Worm (Caenorhabditis elegans): ENCODE data around the gene srh-83.

The srh-83 gene

DNA sequence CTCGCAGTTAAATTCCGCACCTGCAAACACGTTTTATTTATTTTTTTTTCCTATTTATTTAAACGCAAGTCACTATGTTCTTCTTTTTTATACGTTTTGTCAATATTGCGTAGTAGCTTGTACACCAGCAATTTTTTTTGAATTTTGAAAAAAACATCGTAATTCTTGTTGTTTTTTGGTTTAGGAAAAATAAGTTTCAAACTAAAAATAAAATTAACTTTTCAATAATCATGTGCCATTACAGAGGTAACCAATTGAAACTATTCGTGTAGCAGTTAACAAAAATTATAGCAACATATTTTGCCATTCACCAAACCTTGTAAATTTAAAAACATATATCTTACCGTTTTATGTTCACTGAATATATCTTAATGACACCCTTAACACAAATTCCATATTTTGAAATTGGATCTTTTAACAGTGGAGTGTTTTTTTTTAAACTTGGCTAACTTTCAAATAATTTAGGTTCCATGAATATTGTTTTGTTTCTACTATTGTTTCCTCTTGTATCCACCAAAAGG, 41.1 kb upstream of the srh-83 start, which contains the start of gene lmd-5:
Gene lmd-5 (plus strand): TSS at position 471 of the 521 bp plus-strand sequence.
- TF ChIP-seq chd-7 (tag; optimal IDR thresholded peaks at IDR 0.05), result no peak
- TF ChIP-seq mcd-1 (GFP tag; IDR thresholded peaks at IDR 0.05), result no peak
- no peak for TF ChIP-seq K11D2.4 (GFP tag; IDR thresholded peaks at IDR 0.05)
- TF ChIP-seq nfyb-1 (GFP tag; IDR thresholded peaks at IDR 0.05), result no peak
- no peak for TF ChIP-seq D2030.7 (GFP tag; IDR thresholded peaks at IDR 0.05)
- no peak for TF ChIP-seq snpc-3.4 (tag; optimal IDR thresholded peaks at IDR 0.05)

- no peak for TF ChIP-seq die-1 (tag; optimal IDR thresholded peaks at IDR 0.05)
- no peak for TF ChIP-seq K12H6.12 (tag; optimal IDR thresholded peaks at IDR 0.05)
- TF ChIP-seq ama-1 (optimal IDR thresholded peaks at IDR 0.05), result no peak
- TF ChIP-seq ama-1 (GFP tag; optimal IDR thresholded peaks at IDR 0.05), result no peak
- no peak for TF ChIP-seq madf-8 (GFP tag; conservative IDR thresholded peaks at IDR 0.05)
- TF ChIP-seq cebp-2 (GFP tag; IDR thresholded peaks at IDR 0.05), result no peak
- no peak for TF ChIP-seq F57A8.1 (GFP tag; optimal IDR thresholded peaks at IDR 0.05)
- TF ChIP-seq nhr-120 (GFP tag; IDR thresholded peaks at IDR 0.05), result no peak
- TF ChIP-seq egl-44 (GFP tag; IDR thresholded peaks at IDR 0.05), result no peak
- no peak for TF ChIP-seq Y79H2A.3 (GFP tag; conservative IDR thresholded peaks at IDR 0.05)
- TF ChIP-seq hlh-26 (GFP tag; conservative IDR thresholded peaks at IDR 0.05), result no peak
- no peak for TF ChIP-seq hsf-1 (GFP tag; IDR thresholded peaks at IDR 0.05)
Observed at ce11 chrV:7123979-7124378, 40.3 kb upstream of the srh-83 start.

DNA sequence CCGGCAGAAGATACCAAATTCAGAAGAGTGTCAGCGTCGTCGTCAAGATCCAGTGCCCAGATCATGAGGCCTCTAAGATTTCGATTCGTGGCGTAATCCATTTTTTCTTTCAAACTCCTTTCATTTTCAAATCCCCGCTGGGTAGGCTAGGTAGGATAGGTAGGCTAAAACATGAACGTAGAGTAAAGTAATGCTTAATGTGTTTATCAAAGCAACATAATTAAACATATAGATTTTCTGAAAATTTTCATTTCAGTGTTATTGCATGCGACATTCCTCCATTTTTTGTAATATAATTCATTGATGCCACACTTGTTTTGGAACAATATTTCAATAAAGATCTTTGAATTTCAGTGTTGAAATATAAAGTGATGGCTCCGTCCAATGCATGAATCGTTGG, 34.9 kb upstream of the srh-83 start, which contains the start of gene T01C4.8:
Gene T01C4.8 (minus strand): TSS at position 101 of the 400 bp plus-strand sequence.
- TF ChIP-seq unc-130 (GFP tag; optimal IDR thresholded peaks at IDR 0.05) (no peak), nhr-80 (tag; optimal IDR thresholded peaks at IDR 0.05) (no peak), ztf-18 (tag; optimal IDR thresholded peaks at IDR 0.05) (no peak), atf-7 (tag; optimal IDR thresholded peaks at IDR 0.05) (no peak), nfyb-1 (GFP tag; IDR thresholded peaks at IDR 0.05) (no peak), mel-28 (tag; optimal IDR thresholded peaks at IDR 0.05; ENCODE audit: borderline replicate concordance) (no peak), ekl-4 (GFP tag; IDR thresholded peaks at IDR 0.05) (no peak), T26A5.8 (tag; optimal IDR thresholded peaks at IDR 0.05) (no peak)

ce11 chrV:7130974-7131373, 33.3 kb upstream of the srh-83 start, which contains the start of gene srx-36:
TSS of gene srx-36 (minus strand) at chrV:7131074.
- TF ChIP-seq snpc-1.3 (tag; optimal IDR thresholded peaks at IDR 0.05; ENCODE audit: insufficient read depth) (no peak), ceh-27 (GFP tag; optimal IDR thresholded peaks at IDR 0.05) (no peak), ztf-28 (GFP tag; IDR thresholded peaks at IDR 0.05) (no peak), F52B5.7 (tag; optimal IDR thresholded peaks at IDR 0.05) (no peak), C06A6.2 (GFP tag; conservative IDR thresholded peaks at IDR 0.05) (no peak), pbrm-1 (GFP tag; IDR thresholded peaks at IDR 0.05) (no peak), sdz-38 (tag; optimal IDR thresholded peaks at IDR 0.05) (no peak), let-607 (tag; optimal IDR thresholded peaks at IDR 0.05) (no peak), repo-1 (tag; optimal IDR thresholded peaks at IDR 0.05) (no peak), ceh-100 (GFP tag; IDR thresholded peaks at IDR 0.05) (no peak), F23B12.7 (tag; optimal IDR thresholded peaks at IDR 0.05; ENCODE audit: insufficient read depth) (no peak), rec-8 (tag; optimal IDR thresholded peaks at IDR 0.05) (no peak), lin-26 (GFP tag; IDR thresholded peaks at IDR 0.05) (no peak), hrde-1 (tag; optimal IDR thresholded peaks at IDR 0.05; ENCODE audit: borderline replicate concordance) (no peak), Y95B8A.8 (GFP tag; IDR thresholded peaks at IDR 0.05) (no peak), madf-3 (GFP tag; IDR thresholded peaks at IDR 0.05) (no peak), aptf-3 (GFP tag; IDR thresholded peaks at IDR 0.05) (no peak), Y53G8AR.9 (GFP tag; conservative IDR thresholded peaks at IDR 0.05) (no peak)

All from whole organism, young adult.